Worm (Caenorhabditis elegans): ENCODE measurements around the gene C25F9.16.
A peak's percentile ranks its signal among the peaks of the same experiment; 100 is the strongest.

Gene C25F9.16

ce11 chrV:19432030-19432429 lies 2.2 kb upstream of the C25F9.16 start:
- TF ChIP-seq lin-15B (tag; optimal IDR thresholded peaks at IDR 0.05) = no peak
- TF ChIP-seq aha-1 (tag) = peak; percentile 76
- no peak for TF ChIP-seq tag-97 (GFP tag; IDR thresholded peaks at IDR 0.05)
- TF ChIP-seq unc-39 (tag; optimal IDR thresholded peaks at IDR 0.05) = no peak
- no peak for TF ChIP-seq snpc-4 (tag; optimal IDR thresholded peaks at IDR 0.05)
- TF ChIP-seq ama-1 (optimal IDR thresholded peaks at IDR 0.05) = no peak
- TF ChIP-seq Y48G9A.11 (GFP tag; IDR thresholded peaks at IDR 0.05) = no peak
- no peak for TF ChIP-seq zip-11 (GFP tag; IDR thresholded peaks at IDR 0.05)
- TF ChIP-seq ztf-11 (tag; optimal IDR thresholded peaks at IDR 0.05) = no peak
- TF ChIP-seq php-3 (GFP tag; IDR thresholded peaks at IDR 0.05) = peak; percentile 86
- no peak for TF ChIP-seq ces-1 (GFP tag; optimal IDR thresholded peaks at IDR 0.05)
- no peak for TF ChIP-seq madf-5 (GFP tag; IDR thresholded peaks at IDR 0.05)
- no peak for TF ChIP-seq unc-62 (GFP tag; optimal IDR thresholded peaks at IDR 0.05 in 1 of 2)
- no peak for TF ChIP-seq unc-62 (tag; optimal IDR thresholded peaks at IDR 0.05)
- TF ChIP-seq vab-7 (GFP tag; IDR thresholded peaks at IDR 0.05) = no peak
- TF ChIP-seq nhr-28 (tag; optimal IDR thresholded peaks at IDR 0.05) = peak; percentile 27
- peak; percentile 46 for TF ChIP-seq zip-2 (tag; optimal IDR thresholded peaks at IDR 0.05)
- no peak for TF ChIP-seq duxl-1 (tag; optimal IDR thresholded peaks at IDR 0.05; ENCODE audit: poor library complexity)

- no peak for TF ChIP-seq ctbp-1 (GFP tag; IDR thresholded peaks at IDR 0.05)
- TF ChIP-seq saeg-2 (GFP tag; IDR thresholded peaks at IDR 0.05) = no peak
- TF ChIP-seq dmd-8 (GFP tag; IDR thresholded peaks at IDR 0.05) = no peak
- TF ChIP-seq Y48G9A.11 (GFP tag; IDR thresholded peaks at IDR 0.05) = no peak
- no peak for TF ChIP-seq spr-3 (GFP tag; optimal IDR thresholded peaks at IDR 0.05)
- TF ChIP-seq ceh-32 (tag; optimal IDR thresholded peaks at IDR 0.05; ENCODE audit: poor library complexity) = no peak
- no peak for TF ChIP-seq hmg-1.1 (GFP tag; IDR thresholded peaks at IDR 0.05)
- TF ChIP-seq lin-39 (tag; optimal IDR thresholded peaks at IDR 0.05) = no peak
- no peak for TF ChIP-seq aha-1 (tag)
- TF ChIP-seq nhr-76 (tag; optimal IDR thresholded peaks at IDR 0.05) = no peak
- no peak for TF ChIP-seq ceh-20 (GFP tag; IDR thresholded peaks at IDR 0.05)
- no peak for TF ChIP-seq ces-1 (GFP tag; optimal IDR thresholded peaks at IDR 0.05)
These were observed 1.2 kb upstream of the C25F9.16 start, which contains the start of gene C25F9.11 for ce11 chrV:19432972-19433371. Gene C25F9.11 (minus strand): TSS chrV:19433072.

ce11 chrV:19436307-19436706 lies 2.1 kb downstream of the C25F9.16 start, which contains the start of gene C25F9.14:
Gene C25F9.14 (plus strand): TSS chrV:19436484.
- TF ChIP-seq T26A8.4 (GFP tag; IDR thresholded peaks at IDR 0.05) = no peak
- no peak for TF ChIP-seq rbr-2 (tag; optimal IDR thresholded peaks at IDR 0.05)
- TF ChIP-seq skn-1 (tag; optimal IDR thresholded peaks at IDR 0.05) = no peak
- TF ChIP-seq ceh-20 (GFP tag; IDR thresholded peaks at IDR 0.05) = no peak
- no peak for TF ChIP-seq nhr-48 (tag; optimal IDR thresholded peaks at IDR 0.05)
- no peak for TF ChIP-seq lir-3 (tag; optimal IDR thresholded peaks at IDR 0.05)
- no peak for TF ChIP-seq nhr-25 (tag; optimal IDR thresholded peaks at IDR 0.05; ENCODE audit: borderline replicate concordance, insufficient read depth)
- TF ChIP-seq lin-29 (GFP tag; IDR thresholded peaks at IDR 0.05) = no peak
- TF ChIP-seq php-3 (GFP tag; IDR thresholded peaks at IDR 0.05) = no peak
- no peak for TF ChIP-seq D1046.2 (GFP tag; IDR thresholded peaks at IDR 0.05)
- TF ChIP-seq daf-8 (GFP tag; IDR thresholded peaks at IDR 0.05) = no peak
- peak; percentile 59 for TF ChIP-seq nhr-28 (tag; optimal IDR thresholded peaks at IDR 0.05)
- TF ChIP-seq mdl-1 (tag; optimal IDR thresholded peaks at IDR 0.05) = no peak
- peak; percentile 12 for TF ChIP-seq hlh-11 (tag; optimal IDR thresholded peaks at IDR 0.05)
- no peak for TF ChIP-seq nhr-77 (tag; optimal IDR thresholded peaks at IDR 0.05)
- no peak for TF ChIP-seq lin-1 (GFP tag; IDR thresholded peaks at IDR 0.05)
- TF ChIP-seq lim-7 (GFP tag; IDR thresholded peaks at IDR 0.05) = no peak
- TF ChIP-seq nhr-11 (tag; optimal IDR thresholded peaks at IDR 0.05) = no peak
- no peak for TF ChIP-seq dmd-8 (GFP tag; IDR thresholded peaks at IDR 0.05)
- TF ChIP-seq pqm-1 (tag; optimal IDR thresholded peaks at IDR 0.05) = peak; percentile 56
- TF ChIP-seq F37D6.2 (tag; optimal IDR thresholded peaks at IDR 0.05) = no peak
- peak; percentile 20 for TF ChIP-seq hlh-30 (tag; optimal IDR thresholded peaks at IDR 0.05; ENCODE audit: insufficient read depth)
- no peak for TF ChIP-seq hif-1 (tag; optimal IDR thresholded peaks at IDR 0.05)
- TF ChIP-seq F10B5.3 (tag; optimal IDR thresholded peaks at IDR 0.05) = no peak
- no peak for TF ChIP-seq daf-16 (GFP tag; optimal IDR thresholded peaks at IDR 0.05)
- peak; percentile 17 for TF ChIP-seq daf-16 (tag; optimal IDR thresholded peaks at IDR 0.05)
- peak; percentile 19 for TF ChIP-seq mxl-3 (GFP tag; optimal IDR thresholded peaks at IDR 0.05)
- TF ChIP-seq unc-130 (GFP tag; optimal IDR thresholded peaks at IDR 0.05) = no peak
- TF ChIP-seq unc-39 (tag; optimal IDR thresholded peaks at IDR 0.05) = no peak
